Worm (Caenorhabditis elegans): ENCODE data around the gene Y54G9A.7.

The Y54G9A.7 gene

DNA sequence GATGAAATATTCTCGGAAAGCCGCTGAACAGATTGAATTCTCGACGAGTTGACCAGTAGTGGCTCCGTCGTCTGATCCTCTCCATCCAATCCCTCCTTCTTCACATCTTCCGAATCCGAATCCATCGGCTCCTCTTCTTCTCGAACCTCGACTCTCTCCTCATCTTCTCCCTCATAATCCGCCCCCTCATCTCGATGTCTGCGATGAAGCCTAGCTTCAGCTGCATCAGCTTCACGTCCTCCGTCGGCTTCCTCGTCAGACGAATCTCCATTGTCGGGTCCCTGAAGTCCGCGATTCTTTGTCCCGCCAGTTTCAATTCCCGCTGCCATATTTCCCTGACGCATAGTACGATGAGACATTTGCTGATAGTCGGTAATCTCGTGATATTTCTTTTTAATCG is 40.0 kb downstream of the Y54G9A.7 start:
- TF ChIP-seq hmbx-1 (tag; optimal IDR thresholded peaks at IDR 0.05), result no peak

DNA sequence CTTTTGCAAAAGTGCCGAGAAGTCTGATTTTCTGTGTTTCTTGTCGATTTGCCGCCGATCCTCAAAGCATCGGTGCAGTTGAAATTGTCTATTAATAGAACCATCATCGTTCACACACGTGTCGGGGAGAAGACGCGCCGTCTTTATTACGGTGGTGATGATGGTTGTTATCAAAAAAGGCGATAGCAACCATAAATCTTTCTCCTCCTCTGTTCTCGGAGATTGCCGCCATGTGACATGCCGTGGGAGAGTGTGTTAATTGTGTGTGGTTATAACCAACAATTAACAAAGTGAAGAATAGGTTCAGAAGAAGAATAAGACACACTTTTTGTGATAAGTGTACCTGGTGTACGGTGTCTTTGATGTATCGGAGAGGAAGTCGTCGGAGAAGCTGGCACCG is 44.5 kb downstream of the Y54G9A.7 start:
- no peak for TF ChIP-seq hmbx-1 (tag; optimal IDR thresholded peaks at IDR 0.05)
- no peak for TF ChIP-seq tbx-37 (GFP tag; conservative IDR thresholded peaks at IDR 0.05)
- no peak for TF ChIP-seq ceh-13 (GFP tag; optimal IDR thresholded peaks at IDR 0.05)
- no peak for TF ChIP-seq F13C5.2 (tag; optimal IDR thresholded peaks at IDR 0.05)
- TF ChIP-seq hmg-4 (GFP tag; optimal IDR thresholded peaks at IDR 0.05), result no peak
- TF ChIP-seq pes-1 (GFP tag; IDR thresholded peaks at IDR 0.05), result no peak
- TF ChIP-seq ama-1 (optimal IDR thresholded peaks at IDR 0.05), result no peak
- no peak for TF ChIP-seq scrt-1 (GFP tag; IDR thresholded peaks at IDR 0.05)
- no peak for TF ChIP-seq hnd-1 (tag; optimal IDR thresholded peaks at IDR 0.05)
- no peak for TF ChIP-seq aly-1 (tag; optimal IDR thresholded peaks at IDR 0.05)
- no peak for TF ChIP-seq ets-7 (tag; optimal IDR thresholded peaks at IDR 0.05)
- TF ChIP-seq sea-1 (GFP tag; conservative IDR thresholded peaks at IDR 0.05), result no peak
- TF ChIP-seq tbx-11 (GFP tag; IDR thresholded peaks at IDR 0.05), result no peak
- no peak for TF ChIP-seq B0310.2 (tag; optimal IDR thresholded peaks at IDR 0.05)
- TF ChIP-seq ceh-36 (tag; optimal IDR thresholded peaks at IDR 0.05), result no peak
- TF ChIP-seq flt-1 (GFP tag; IDR thresholded peaks at IDR 0.05), result no peak

DNA sequence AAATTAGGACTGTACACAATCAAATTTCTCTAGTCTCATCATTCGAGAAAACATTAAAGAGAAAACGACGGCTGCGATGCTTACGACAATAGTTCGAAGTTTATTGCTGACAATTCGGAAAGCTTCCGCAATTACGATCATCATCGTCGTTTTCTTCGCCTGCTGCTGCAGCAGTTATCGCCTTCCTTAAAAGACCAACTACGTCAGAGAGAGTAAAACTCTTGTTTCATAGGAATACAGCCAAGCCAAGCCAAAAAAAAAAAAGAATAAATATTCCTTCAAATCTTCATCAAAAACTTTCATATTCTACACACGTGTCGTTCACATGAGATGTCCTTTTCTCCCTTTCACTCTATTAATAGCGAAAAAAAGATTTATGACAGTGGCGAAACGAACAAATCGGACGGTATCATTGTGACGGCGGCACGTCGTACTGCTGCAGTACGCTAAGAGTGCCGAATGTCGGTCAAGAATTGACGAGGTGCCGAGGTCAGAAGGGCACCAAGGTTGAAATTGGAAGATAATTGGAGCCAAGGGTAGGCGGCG is 45.8 kb downstream of the Y54G9A.7 start:
- TF ChIP-seq tra-4 (tag; optimal IDR thresholded peaks at IDR 0.05) (no peak), tbx-37 (GFP tag; conservative IDR thresholded peaks at IDR 0.05) (no peak), tbx-11 (GFP tag; IDR thresholded peaks at IDR 0.05) (no peak), sea-1 (GFP tag; conservative IDR thresholded peaks at IDR 0.05) (no peak), ets-7 (tag; optimal IDR thresholded peaks at IDR 0.05) (no peak), scrt-1 (GFP tag; IDR thresholded peaks at IDR 0.05) (no peak), hmbx-1 (tag; optimal IDR thresholded peaks at IDR 0.05) (no peak), ceh-36 (tag; optimal IDR thresholded peaks at IDR 0.05) (no peak), B0310.2 (tag; optimal IDR thresholded peaks at IDR 0.05) (no peak), aly-1 (tag; optimal IDR thresholded peaks at IDR 0.05) (no peak)

DNA sequence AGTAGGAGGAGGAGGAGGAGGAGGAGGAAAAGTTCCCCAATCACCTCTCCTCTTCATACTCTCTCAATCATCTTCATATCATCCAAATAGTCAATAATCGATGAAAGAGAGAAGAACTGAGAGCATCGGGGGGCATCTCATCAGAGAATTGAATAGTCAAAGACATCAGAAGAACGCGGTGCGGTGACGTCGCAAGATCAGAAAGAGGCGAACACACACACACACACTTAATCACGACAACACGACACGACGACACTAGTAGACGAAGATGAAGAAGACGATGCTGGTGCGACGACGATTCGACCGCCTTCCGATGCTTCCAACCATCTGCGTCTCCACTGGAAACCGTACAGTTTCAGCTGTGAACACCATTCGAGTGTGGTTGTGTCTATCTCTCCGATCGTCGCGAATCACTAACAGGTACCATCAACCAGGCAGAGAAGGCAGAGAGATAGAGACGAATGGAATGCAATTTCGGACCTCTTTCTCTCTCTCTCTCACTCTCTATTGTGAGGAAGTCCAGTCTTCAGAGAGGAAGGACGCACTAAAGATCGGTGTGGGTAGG is 47.0 kb downstream of the Y54G9A.7 start:
- no peak for TF ChIP-seq hmg-4 (GFP tag; optimal IDR thresholded peaks at IDR 0.05)
- TF ChIP-seq tra-4 (tag; optimal IDR thresholded peaks at IDR 0.05), result no peak
- TF ChIP-seq hmbx-1 (tag; optimal IDR thresholded peaks at IDR 0.05), result no peak
- no peak for TF ChIP-seq pes-1 (GFP tag; IDR thresholded peaks at IDR 0.05)
- TF ChIP-seq ets-7 (tag; optimal IDR thresholded peaks at IDR 0.05), result no peak
- no peak for TF ChIP-seq ceh-13 (GFP tag; optimal IDR thresholded peaks at IDR 0.05)
- no peak for TF ChIP-seq tbx-11 (GFP tag; IDR thresholded peaks at IDR 0.05)
- no peak for TF ChIP-seq F13C5.2 (tag; optimal IDR thresholded peaks at IDR 0.05)
- TF ChIP-seq tbx-37 (GFP tag; conservative IDR thresholded peaks at IDR 0.05), result no peak
- TF ChIP-seq scrt-1 (GFP tag; IDR thresholded peaks at IDR 0.05), result no peak
- no peak for TF ChIP-seq hnd-1 (tag; optimal IDR thresholded peaks at IDR 0.05)
- TF ChIP-seq ceh-36 (tag; optimal IDR thresholded peaks at IDR 0.05), result no peak

DNA sequence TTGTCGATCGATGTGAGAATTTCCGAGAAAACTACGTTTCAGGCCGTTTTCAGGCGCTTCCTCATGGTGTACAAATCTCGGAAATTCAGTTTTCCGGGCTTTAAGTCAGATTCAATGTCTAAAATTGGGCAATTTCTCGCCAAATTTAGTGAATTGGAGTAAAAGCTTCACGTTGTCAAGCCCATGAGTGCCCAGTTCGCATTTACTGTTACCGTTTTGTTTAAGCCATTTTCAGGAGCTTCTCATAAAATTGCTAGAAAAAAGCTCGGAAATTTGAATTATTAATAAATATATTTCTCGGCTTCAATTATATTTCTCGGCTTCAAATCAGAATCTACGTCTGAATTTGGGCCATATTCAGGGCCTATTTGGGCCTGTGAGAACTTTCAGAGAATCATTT is 47.7 kb downstream of the Y54G9A.7 start:
- TF ChIP-seq hnd-1 (tag; optimal IDR thresholded peaks at IDR 0.05), result no peak
- no peak for TF ChIP-seq tbx-37 (GFP tag; conservative IDR thresholded peaks at IDR 0.05)
- no peak for TF ChIP-seq ets-7 (tag; optimal IDR thresholded peaks at IDR 0.05)
- no peak for TF ChIP-seq hmbx-1 (tag; optimal IDR thresholded peaks at IDR 0.05)
- no peak for TF ChIP-seq pes-1 (GFP tag; IDR thresholded peaks at IDR 0.05)
- no peak for TF ChIP-seq ceh-13 (GFP tag; optimal IDR thresholded peaks at IDR 0.05)
- TF ChIP-seq ceh-36 (tag; optimal IDR thresholded peaks at IDR 0.05), result no peak
- TF ChIP-seq ama-1 (optimal IDR thresholded peaks at IDR 0.05), result no peak
- no peak for TF ChIP-seq tbx-11 (GFP tag; IDR thresholded peaks at IDR 0.05)

DNA sequence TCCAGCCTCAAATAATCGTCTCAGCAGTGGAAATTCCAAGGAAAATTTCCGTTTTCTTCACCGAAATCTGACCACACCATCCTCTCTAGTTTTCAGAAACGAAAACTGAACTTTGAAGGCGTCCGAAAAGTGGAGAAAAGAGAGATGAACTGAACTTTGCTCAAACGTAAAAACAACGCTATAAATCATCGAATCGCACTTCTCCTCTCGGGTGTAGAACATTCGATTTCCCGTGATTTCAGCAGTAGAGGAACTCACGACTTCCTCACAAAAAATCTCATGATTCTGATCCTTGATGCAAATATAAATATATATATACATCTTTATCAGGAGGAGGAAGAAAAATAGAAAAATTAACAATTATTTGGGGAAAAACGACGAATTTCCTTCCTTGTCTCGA is 50.4 kb downstream of the Y54G9A.7 start:
- TF ChIP-seq scrt-1 (GFP tag; IDR thresholded peaks at IDR 0.05) (no peak), tra-4 (tag; optimal IDR thresholded peaks at IDR 0.05) (no peak), ceh-13 (GFP tag; optimal IDR thresholded peaks at IDR 0.05) (no peak), sea-1 (GFP tag; conservative IDR thresholded peaks at IDR 0.05) (no peak)

All from whole organism, early embryonic.